Worm (Caenorhabditis elegans) whole organism, midembryonic: ENCODE results near the gene lsm-4.

Experiments used
- T22C8.4 ChIP-seq: fragments of 200-800 bp; sonication (Bioruptor generic); IDR thresholded peaks from 2 replicates; pipeline ENCODE4 v1.3.6; 2022; ENCODE audit warnings: missing genetic modification characterization, missing compliant biosample characterization
- cog-1 ChIP-seq: sonication (generic microtip); optimal IDR thresholded peaks from 2 replicates; lab custom pipeline; 2016; ENCODE audit warnings: missing genetic modification characterization, missing compliant biosample characterization
- flt-1 ChIP-seq: fragments of 200-800 bp; sonication (Bioruptor generic); IDR thresholded peaks from 2 replicates; pipeline ENCODE4 v1.3.6; 2022; ENCODE audit warnings: missing genetic modification characterization, missing compliant biosample characterization
- klf-2 ChIP-seq: fragments of 200-800 bp; sonication (Bioruptor generic); conservative IDR thresholded peaks from 2 replicates; pipeline ENCODE4 v1.3.6; 2022; ENCODE audit warnings: missing genetic modification reagents, missing genetic modification characterization, missing compliant biosample characterization
- med-1 ChIP-seq: sonication (generic microtip); optimal IDR thresholded peaks from 2 replicates; lab custom pipeline; 2017; ENCODE audit warnings: missing genetic modification characterization, mild to moderate bottlenecking, missing compliant biosample characterization, antibody characterized with exemption, missing genetic modification reagents; ENCODE audit not compliant: insufficient read depth
- ref-1 ChIP-seq: fragments of 200-800 bp; sonication (Bioruptor generic); conservative IDR thresholded peaks from 2 replicates; pipeline ENCODE4 v1.3.6; 2022; ENCODE audit warnings: missing genetic modification reagents, missing genetic modification characterization, missing compliant biosample characterization
- tab-1 ChIP-seq: fragments of 200-800 bp; sonication (Bioruptor generic); IDR thresholded peaks from 2 replicates; pipeline ENCODE4 v1.3.6; 2022; ENCODE audit warnings: missing genetic modification characterization, missing compliant biosample characterization
- ztf-23 ChIP-seq: fragments of 200-800 bp; sonication (Bioruptor generic); IDR thresholded peaks from 2 replicates; pipeline ENCODE4 v1.3.6; 2022; ENCODE audit warnings: missing genetic modification reagents, missing genetic modification characterization, missing compliant biosample characterization
- ztf-29 ChIP-seq: fragments of 200-800 bp; sonication (Bioruptor generic); IDR thresholded peaks from 2 replicates; pipeline ENCODE4 v1.3.6; 2022; ENCODE audit warnings: missing genetic modification reagents, missing genetic modification characterization, missing compliant biosample characterization

The lsm-4 gene

DNA sequence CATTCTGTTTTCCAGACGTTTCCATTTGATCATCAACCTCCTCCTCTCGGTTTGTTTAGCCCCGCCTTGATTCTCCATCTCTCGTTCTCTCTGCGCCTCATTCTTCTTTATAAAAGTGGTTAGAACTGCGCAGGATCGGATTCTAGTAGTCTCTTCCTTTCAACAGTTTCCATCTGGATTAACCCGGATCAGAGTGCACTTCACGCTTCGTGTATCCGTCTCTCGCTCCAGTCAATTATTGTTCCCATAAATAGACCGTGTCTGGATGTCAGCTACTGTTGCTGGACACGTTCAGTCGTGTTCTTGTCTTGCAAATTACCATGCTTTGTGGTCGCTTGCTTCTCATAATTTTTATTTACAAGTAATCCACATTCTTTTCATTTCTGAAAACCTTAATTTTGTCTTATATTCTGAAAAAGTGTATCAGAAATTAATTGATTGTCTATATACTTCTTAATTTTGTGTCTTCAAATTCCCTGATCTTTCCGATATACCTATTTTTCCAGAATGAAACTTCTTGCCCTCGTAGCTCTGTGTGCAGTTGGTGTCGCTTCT lies 24.2 kb downstream of the lsm-4 start, which contains the start of gene F32A5.4:
Gene F32A5.4 (plus strand): TSS at position 505 of the 555 bp plus-strand sequence.
- TF ChIP-seq tab-1, result no peak
- no peak for TF ChIP-seq ztf-23

DNA sequence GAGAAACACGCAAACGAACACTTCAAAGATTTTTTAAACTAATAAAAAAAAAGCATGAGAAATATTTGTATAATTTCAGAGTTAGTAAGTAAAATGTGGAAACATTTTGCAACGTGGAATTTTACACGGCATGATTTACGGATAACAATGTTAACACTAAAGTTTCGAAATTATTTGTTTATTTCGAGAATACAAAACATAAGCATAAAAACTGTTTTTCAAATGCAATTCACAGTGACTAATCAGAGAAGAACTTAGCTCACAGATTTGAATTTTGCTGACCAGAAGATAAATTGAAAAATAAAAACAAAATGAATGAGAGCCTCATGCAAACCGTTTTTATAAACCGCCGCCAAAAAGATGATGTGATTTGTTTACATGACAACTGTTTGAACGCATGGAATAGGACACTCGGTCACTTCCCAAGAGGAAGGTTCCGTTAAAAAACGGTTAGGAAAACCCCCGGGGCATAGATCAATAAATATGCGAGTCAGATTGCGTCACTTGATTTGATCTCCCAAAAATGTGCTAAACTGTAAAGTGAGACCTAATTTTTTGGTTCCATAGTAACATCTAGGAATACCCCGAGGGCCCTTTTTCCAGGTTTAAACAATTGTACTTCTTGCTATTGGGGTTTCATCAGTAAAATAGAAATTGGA lies 27.0 kb downstream of the lsm-4 start, which contains the start of gene clh-3:
Gene clh-3 (minus strand): TSS at position 51 of the 659 bp plus-strand sequence.
- no peak for TF ChIP-seq T22C8.4 (GFP tag; lab: Robert Waterston, UW)

DNA sequence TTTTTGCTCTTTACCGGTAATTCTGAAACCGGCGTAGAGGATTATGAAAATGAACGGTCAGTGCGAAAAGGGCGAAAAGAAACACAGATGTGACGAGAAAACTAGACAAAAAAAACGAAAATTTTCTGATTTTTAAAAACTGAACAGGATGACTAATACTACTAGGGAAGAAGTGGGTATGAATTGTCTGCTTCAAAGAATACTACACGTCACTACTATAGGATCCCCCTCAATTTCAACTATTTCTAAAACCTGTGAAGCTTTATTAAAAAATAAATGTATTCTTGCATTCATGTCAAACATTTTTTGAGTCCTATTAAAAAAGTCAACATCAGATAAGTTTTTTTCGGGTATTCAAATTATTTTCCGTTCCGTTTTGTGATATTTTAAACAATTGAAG lies 28.9 kb downstream of the lsm-4 start:
- no peak for TF ChIP-seq cog-1
- no peak for TF ChIP-seq med-1 (GFP tag; lab: Kevin White, UChicago)
- TF ChIP-seq ztf-23, result no peak
- no peak for TF ChIP-seq flt-1 (GFP tag; lab: Robert Waterston, UW)
- TF ChIP-seq T22C8.4 (GFP tag; lab: Robert Waterston, UW), result no peak
- TF ChIP-seq tab-1, result no peak
- TF ChIP-seq klf-2 (GFP tag; lab: Robert Waterston, UW), result no peak
- TF ChIP-seq ztf-29 (GFP tag; lab: Robert Waterston, UW), result no peak
- no peak for TF ChIP-seq ref-1 (GFP tag; lab: Robert Waterston, UW)

DNA sequence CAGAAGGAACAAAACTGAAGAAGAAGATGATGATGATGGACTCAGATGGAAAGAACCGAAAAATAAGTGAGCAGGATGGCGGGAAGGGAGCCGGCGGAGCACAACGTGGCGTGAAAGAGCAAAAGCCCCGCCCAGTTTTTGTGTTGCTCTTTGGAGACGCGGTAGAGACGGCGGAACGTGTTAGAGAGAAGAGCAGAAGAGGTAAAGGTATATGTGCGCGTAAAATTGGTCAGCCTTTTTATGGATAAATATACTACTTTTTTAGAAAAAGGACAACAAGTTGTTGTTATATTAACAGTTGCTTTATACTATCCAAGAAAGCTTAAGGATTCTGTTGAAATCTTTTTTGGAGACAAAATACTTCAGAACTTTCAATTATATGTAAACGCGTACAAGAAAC lies 35.9 kb downstream of the lsm-4 start, which contains the start of gene E04F6.10:
Gene E04F6.10 (minus strand): TSS at position 101 of the 400 bp plus-strand sequence.
- TF ChIP-seq T22C8.4 (GFP tag; lab: Robert Waterston, UW), result no peak
- no peak for TF ChIP-seq med-1 (GFP tag; lab: Kevin White, UChicago)
- no peak for TF ChIP-seq ztf-29 (GFP tag; lab: Robert Waterston, UW)
- no peak for TF ChIP-seq ztf-23
- TF ChIP-seq ref-1 (GFP tag; lab: Robert Waterston, UW), result no peak
- no peak for TF ChIP-seq flt-1 (GFP tag; lab: Robert Waterston, UW)
- no peak for TF ChIP-seq tab-1
- TF ChIP-seq cog-1, result no peak
- TF ChIP-seq klf-2 (GFP tag; lab: Robert Waterston, UW), result no peak

DNA sequence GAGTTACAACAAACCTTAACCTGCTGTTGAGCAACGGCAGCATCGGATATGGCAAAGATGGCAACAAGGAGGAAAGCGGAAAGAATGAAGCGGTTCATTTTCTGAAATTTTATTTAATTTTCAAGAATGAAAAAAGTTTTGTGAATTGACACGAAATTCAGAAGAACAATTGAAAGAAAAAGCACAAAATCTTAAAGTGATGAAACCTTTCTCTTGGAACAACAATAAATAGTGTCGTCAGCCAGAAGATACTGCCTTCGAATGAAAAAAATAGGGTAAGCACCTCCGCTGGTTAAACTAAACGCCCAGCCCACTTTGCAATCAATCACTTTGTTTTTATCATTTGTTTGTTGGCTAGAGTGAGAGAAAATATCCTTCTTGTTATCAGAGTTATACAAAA lies 40.9 kb downstream of the lsm-4 start, which contains the start of gene E04F6.9:
Gene E04F6.9 (minus strand): TSS at position 101 of the 400 bp plus-strand sequence.
- TF ChIP-seq ztf-23 (no peak), flt-1 (GFP tag; lab: Robert Waterston, UW) (no peak), T22C8.4 (GFP tag; lab: Robert Waterston, UW) (no peak), tab-1 (no peak), ref-1 (GFP tag; lab: Robert Waterston, UW) (no peak), med-1 (GFP tag; lab: Kevin White, UChicago) (no peak), klf-2 (GFP tag; lab: Robert Waterston, UW) (no peak), cog-1 (no peak), ztf-29 (GFP tag; lab: Robert Waterston, UW) (no peak)

DNA sequence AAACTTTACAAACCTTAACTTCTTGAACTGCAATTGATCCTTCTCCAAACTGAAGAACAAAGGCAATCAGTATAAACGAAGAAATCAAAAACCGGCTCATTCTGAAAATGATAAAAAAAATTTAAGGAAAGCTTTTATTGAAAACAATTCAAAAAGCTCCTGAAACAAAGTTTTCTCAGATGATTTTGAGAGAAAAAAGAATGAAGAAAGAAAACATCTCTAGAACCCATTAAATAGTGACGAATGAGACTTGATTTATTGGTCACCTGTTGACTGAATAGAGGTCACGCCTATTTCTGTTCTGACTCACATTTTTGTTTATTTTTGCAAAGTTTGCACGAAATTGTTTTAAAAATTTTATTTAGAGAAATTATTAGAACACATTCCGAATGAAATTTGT lies 41.7 kb downstream of the lsm-4 start, which contains the start of gene E04F6.8:
Gene E04F6.8 (minus strand): TSS at position 101 of the 400 bp plus-strand sequence.
- TF ChIP-seq ztf-23 (no peak), klf-2 (GFP tag; lab: Robert Waterston, UW) (no peak), med-1 (GFP tag; lab: Kevin White, UChicago) (no peak), T22C8.4 (GFP tag; lab: Robert Waterston, UW) (no peak)

DNA sequence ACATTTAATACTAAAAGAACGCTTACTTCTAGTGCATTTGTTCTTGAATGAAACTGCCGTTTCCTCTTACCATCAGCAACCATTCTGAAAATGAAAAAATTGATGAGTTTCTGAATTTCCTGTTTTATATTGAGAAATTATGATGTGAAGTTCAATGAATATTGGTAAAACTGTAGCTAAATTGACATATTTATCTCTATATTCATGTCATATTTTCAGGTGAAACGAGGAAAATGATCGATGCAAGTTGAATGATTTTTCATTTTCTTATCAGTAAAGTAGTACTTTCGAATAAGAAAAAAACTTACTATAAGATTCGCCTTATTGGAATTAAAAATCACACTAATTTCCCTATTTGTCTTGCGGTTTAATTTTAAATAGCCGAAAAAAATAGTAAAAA lies 42.8 kb downstream of the lsm-4 start, which contains the start of gene E04F6.15:
Gene E04F6.15 (minus strand): TSS at position 101 of the 400 bp plus-strand sequence.
- TF ChIP-seq ztf-29 (GFP tag; lab: Robert Waterston, UW), result no peak
- no peak for TF ChIP-seq ztf-23
- TF ChIP-seq ref-1 (GFP tag; lab: Robert Waterston, UW), result no peak
- no peak for TF ChIP-seq tab-1
- TF ChIP-seq klf-2 (GFP tag; lab: Robert Waterston, UW), result no peak
- TF ChIP-seq cog-1, result no peak
- no peak for TF ChIP-seq T22C8.4 (GFP tag; lab: Robert Waterston, UW)
- TF ChIP-seq med-1 (GFP tag; lab: Kevin White, UChicago), result no peak
- no peak for TF ChIP-seq flt-1 (GFP tag; lab: Robert Waterston, UW)

DNA sequence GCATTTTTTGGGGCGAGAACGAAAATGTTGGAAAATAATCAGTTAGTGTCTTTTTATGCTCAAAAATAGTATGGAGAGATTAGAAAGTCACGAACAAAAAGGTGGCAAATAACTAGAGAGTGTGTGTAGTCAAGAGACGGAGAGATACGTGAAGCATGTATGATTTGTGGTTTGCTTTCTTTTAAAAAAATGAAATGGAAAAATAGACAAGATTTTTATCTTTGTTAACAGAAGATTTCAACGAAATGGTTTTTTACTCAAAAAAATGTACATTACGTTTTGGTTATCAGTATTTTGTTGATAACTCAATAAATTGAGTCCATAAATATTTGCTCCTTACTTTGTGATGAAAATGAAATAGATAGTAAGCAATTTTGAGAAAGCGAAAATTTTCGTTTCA lies 44.8 kb downstream of the lsm-4 start, which contains the start of gene dhs-7:
Gene dhs-7 (minus strand): TSS at position 277 of the 400 bp plus-strand sequence.
- no peak for TF ChIP-seq T22C8.4 (GFP tag; lab: Robert Waterston, UW)
- TF ChIP-seq ztf-29 (GFP tag; lab: Robert Waterston, UW), result no peak
- no peak for TF ChIP-seq ref-1 (GFP tag; lab: Robert Waterston, UW)
- no peak for TF ChIP-seq ztf-23
- TF ChIP-seq cog-1, result no peak
- TF ChIP-seq med-1 (GFP tag; lab: Kevin White, UChicago), result no peak
- TF ChIP-seq klf-2 (GFP tag; lab: Robert Waterston, UW), result no peak
- no peak for TF ChIP-seq flt-1 (GFP tag; lab: Robert Waterston, UW)
- no peak for TF ChIP-seq tab-1

DNA sequence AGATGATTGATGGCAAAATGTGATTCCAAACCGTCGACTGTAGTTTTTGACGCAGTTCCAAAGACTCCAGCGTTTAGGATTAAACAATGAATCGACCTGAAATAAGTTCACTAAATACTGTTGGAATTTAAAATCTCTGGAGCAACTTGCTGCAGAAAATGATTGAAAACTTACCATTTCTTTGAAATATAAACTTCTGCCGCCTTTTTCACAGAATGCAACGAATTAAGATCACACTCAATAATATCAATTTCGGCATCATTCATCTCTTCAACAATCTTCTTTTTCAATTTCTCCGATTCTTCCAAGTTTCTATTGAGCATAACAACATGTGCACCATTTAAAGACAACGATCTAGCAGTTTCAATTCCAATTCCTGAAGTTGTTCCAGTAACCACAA lies 45.3 kb downstream of the lsm-4 start:
- TF ChIP-seq ztf-29 (GFP tag; lab: Robert Waterston, UW), result no peak
- TF ChIP-seq klf-2 (GFP tag; lab: Robert Waterston, UW), result no peak
- no peak for TF ChIP-seq T22C8.4 (GFP tag; lab: Robert Waterston, UW)
- no peak for TF ChIP-seq med-1 (GFP tag; lab: Kevin White, UChicago)
- no peak for TF ChIP-seq ref-1 (GFP tag; lab: Robert Waterston, UW)
- TF ChIP-seq ztf-23, result no peak
- TF ChIP-seq tab-1, result no peak
- no peak for TF ChIP-seq cog-1
- no peak for TF ChIP-seq flt-1 (GFP tag; lab: Robert Waterston, UW)

DNA sequence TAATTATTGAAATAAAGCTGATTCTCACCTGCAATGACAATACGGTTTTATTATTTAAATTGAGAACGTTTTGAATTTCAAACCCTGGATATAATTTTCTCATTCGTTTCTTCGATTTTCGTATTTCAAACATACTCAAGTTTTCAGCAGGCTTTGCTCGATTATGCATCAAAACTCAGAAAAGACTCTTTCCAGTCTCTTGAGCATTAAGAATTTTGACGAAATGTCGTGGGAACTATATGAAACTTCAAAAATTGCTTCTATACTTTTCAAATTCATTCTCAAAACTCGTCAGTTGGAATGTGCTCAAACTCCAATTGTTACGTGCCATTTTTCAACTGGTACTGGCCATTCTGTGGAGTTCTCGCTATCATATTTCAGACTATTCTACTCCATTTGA lies 47.6 kb downstream of the lsm-4 start, which contains the start of gene srd-59:
Gene srd-59 (plus strand): TSS at position 301 of the 400 bp plus-strand sequence.
- TF ChIP-seq ref-1 (GFP tag; lab: Robert Waterston, UW), result no peak
- TF ChIP-seq med-1 (GFP tag; lab: Kevin White, UChicago), result no peak
- TF ChIP-seq klf-2 (GFP tag; lab: Robert Waterston, UW), result no peak
- no peak for TF ChIP-seq flt-1 (GFP tag; lab: Robert Waterston, UW)
- no peak for TF ChIP-seq ztf-29 (GFP tag; lab: Robert Waterston, UW)
- TF ChIP-seq ztf-23, result no peak
- TF ChIP-seq cog-1, result no peak
- TF ChIP-seq T22C8.4 (GFP tag; lab: Robert Waterston, UW), result no peak
- no peak for TF ChIP-seq tab-1
